Worm (Caenorhabditis elegans) whole organism, L4 larva: Measurements from ENCODE around the gene K08F4.12.

Experiments used
- dmd-9 ChIP-seq: fragments of 200-800 bp; sonication (Bioruptor generic); IDR thresholded peaks from 2 replicates; pipeline ENCODE4 v1.3.6; 2022; ENCODE audit warnings: missing genetic modification reagents, missing genetic modification characterization, missing compliant biosample characterization
- nhr-76 ChIP-seq: fragments of 150-350 bp; optimal IDR thresholded peaks from 2 replicates; lab custom pipeline; 2014; ENCODE audit warnings: missing biosample characterization, missing genetic modification characterization
- snpc-4 ChIP-seq: fragments of 150-350 bp; optimal IDR thresholded peaks from 2 replicates; lab custom pipeline; 2014; ENCODE audit warnings: missing biosample characterization, missing genetic modification characterization

DNA sequence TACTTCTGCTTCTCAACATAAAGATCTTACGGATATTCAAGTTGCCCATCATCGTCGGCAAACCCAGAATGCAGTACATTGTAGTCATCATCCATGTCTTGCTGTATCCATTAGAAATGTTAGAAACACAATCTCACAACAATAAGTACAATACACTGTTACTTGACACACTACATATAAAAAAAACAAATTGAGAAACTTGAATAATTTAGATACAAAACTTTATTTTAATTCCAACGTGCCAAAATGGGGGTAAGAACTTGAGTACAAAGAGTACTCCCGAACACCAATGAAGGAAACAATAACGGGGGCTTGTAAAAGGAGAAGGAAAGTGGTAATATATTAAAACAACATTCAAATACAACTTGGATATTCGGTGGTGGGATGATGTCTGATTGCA, 11.4 kb upstream of the K08F4.12 start, which contains the start of gene ctf-18:
- TF ChIP-seq nhr-76 (no peak), snpc-4 (tag; lab: Kevin White, UChicago) (no peak), dmd-9 (no peak)
